Worm (Caenorhabditis elegans): ENCODE measurements around the gene Y57G7A.3.

Gene Y57G7A.3

ce11 chrII:1246855-1247259 lies 38.7 kb upstream of the Y57G7A.3 start (continued):
- TF ChIP-seq jun-1 (tag; optimal IDR thresholded peaks at IDR 0.05) (peak; percentile 39), nhr-41 (GFP tag; IDR thresholded peaks at IDR 0.05) (peak; percentile 86), Y5F2A.4 (GFP tag; optimal IDR thresholded peaks at IDR 0.05) (no peak), nhr-76 (tag; optimal IDR thresholded peaks at IDR 0.05) (no peak), pqm-1 (tag; optimal IDR thresholded peaks at IDR 0.05) (no peak), F37D6.2 (tag; optimal IDR thresholded peaks at IDR 0.05) (peak; percentile 43), Y75B8A.6 (GFP tag; IDR thresholded peaks at IDR 0.05) (no peak), T26A8.4 (GFP tag; IDR thresholded peaks at IDR 0.05) (peak; percentile 95), Y48G9A.11 (GFP tag; IDR thresholded peaks at IDR 0.05) (no peak), nhr-111 (GFP tag; optimal IDR thresholded peaks at IDR 0.05) (no peak), skn-1 (tag; optimal IDR thresholded peaks at IDR 0.05) (no peak), ctbp-1 (GFP tag; IDR thresholded peaks at IDR 0.05) (peak; percentile 83), rbr-2 (tag; optimal IDR thresholded peaks at IDR 0.05) (peak; percentile 80)

DNA sequence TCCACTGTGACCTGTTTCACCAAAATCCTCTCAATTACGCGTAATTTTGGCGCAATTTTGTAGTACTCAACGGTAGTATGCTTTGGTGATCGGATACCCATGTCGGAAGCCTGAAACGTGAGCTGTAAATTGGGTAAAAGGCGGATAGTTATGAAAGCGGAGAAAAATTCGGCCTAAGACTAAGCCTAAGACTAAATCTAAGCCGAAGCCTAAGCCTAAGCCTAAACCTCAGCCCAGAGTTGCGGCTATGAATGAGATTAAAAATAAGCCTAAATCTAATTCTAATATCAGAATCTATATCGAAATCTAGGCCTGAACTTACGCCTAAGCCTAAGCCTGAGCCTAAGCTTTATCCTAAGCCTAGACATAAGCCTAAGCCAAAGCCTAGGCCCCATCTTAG lies 33.3 kb upstream of the Y57G7A.3 start, which contains the start of gene lin-42:
Gene lin-42, minus strand, starts transcription at position 101 of the 400 bp plus-strand sequence.
- TF ChIP-seq snpc-1.2 (GFP tag; IDR thresholded peaks at IDR 0.05): no peak
- no peak for TF ChIP-seq ctbp-1 (GFP tag; IDR thresholded peaks at IDR 0.05)
- TF ChIP-seq spr-3 (GFP tag; optimal IDR thresholded peaks at IDR 0.05): no peak
- TF ChIP-seq tag-97 (GFP tag; IDR thresholded peaks at IDR 0.05): no peak
- TF ChIP-seq hlh-11 (tag; optimal IDR thresholded peaks at IDR 0.05): no peak
- no peak for TF ChIP-seq pqm-1 (tag; optimal IDR thresholded peaks at IDR 0.05)
- TF ChIP-seq F44E2.7 (GFP tag; IDR thresholded peaks at IDR 0.05): no peak
- no peak for TF ChIP-seq pha-4 (GFP tag; IDR thresholded peaks at IDR 0.05)
- no peak for TF ChIP-seq pha-4 (tag; optimal IDR thresholded peaks at IDR 0.05)
- TF ChIP-seq nhr-77 (tag; optimal IDR thresholded peaks at IDR 0.05): no peak
- no peak for TF ChIP-seq F26F4.8 (GFP tag; conservative IDR thresholded peaks at IDR 0.05)
- TF ChIP-seq egl-27 (tag; optimal IDR thresholded peaks at IDR 0.05): no peak

ce11 chrII:1255637-1256036 lies 29.9 kb upstream of the Y57G7A.3 start, which contains the start of gene clec-119:
Gene clec-119 (plus strand): TSS chrII:1255937.
- TF ChIP-seq rbr-2 (tag; optimal IDR thresholded peaks at IDR 0.05) (no peak), nhr-48 (tag; optimal IDR thresholded peaks at IDR 0.05) (no peak)

DNA sequence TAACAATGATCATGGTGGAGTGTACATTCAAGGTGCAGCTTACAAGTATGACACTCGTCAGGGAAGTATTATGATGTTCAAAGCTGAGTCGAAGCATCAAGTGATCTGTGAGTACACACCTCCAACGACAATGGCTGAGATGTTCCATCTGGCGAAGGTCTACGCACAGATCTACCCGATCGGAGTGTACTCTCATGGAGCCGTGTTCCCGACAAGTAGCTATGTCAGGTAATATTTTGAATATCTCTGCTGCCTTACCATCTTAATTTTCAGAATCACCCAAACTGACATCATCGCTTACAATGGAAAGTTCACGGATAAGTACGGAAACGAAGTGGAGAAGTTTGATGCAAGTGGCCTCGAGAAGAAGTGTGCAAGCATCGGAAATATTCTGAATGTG lies 28.8 kb upstream of the Y57G7A.3 start:
- TF ChIP-seq unc-62 (GFP tag; optimal IDR thresholded peaks at IDR 0.05 in 1 of 2) (peak in 1 of 2 experiments; percentile 93), unc-62 (tag; optimal IDR thresholded peaks at IDR 0.05) (no peak), hmg-1.1 (GFP tag; IDR thresholded peaks at IDR 0.05) (no peak)

- TF ChIP-seq vab-7 (GFP tag; IDR thresholded peaks at IDR 0.05): no peak
- no peak for TF ChIP-seq ces-1 (GFP tag; optimal IDR thresholded peaks at IDR 0.05)
These were observed 26.9 kb upstream of the Y57G7A.3 start, which contains the start of gene clpr-2 for ce11 chrII:1258634-1259033. Gene clpr-2 (plus strand): TSS chrII:1258934.

- TF ChIP-seq mep-1 (tag; optimal IDR thresholded peaks at IDR 0.05) (no peak), nhr-41 (GFP tag; IDR thresholded peaks at IDR 0.05) (no peak), daf-16 (GFP tag; optimal IDR thresholded peaks at IDR 0.05) (no peak), daf-16 (tag; optimal IDR thresholded peaks at IDR 0.05) (no peak), duxl-1 (tag; optimal IDR thresholded peaks at IDR 0.05; ENCODE audit: poor library complexity) (no peak), php-3 (GFP tag; IDR thresholded peaks at IDR 0.05) (no peak), nhr-111 (GFP tag; optimal IDR thresholded peaks at IDR 0.05) (no peak), T20F7.1 (GFP tag; optimal IDR thresholded peaks at IDR 0.05) (no peak), madf-9 (GFP tag; conservative IDR thresholded peaks at IDR 0.05) (no peak), fos-1 (tag; optimal IDR thresholded peaks at IDR 0.05) (no peak), madf-5 (GFP tag; IDR thresholded peaks at IDR 0.05) (no peak), lin-13 (GFP tag; optimal IDR thresholded peaks at IDR 0.05) (no peak), zip-11 (GFP tag; IDR thresholded peaks at IDR 0.05) (no peak), F37D6.2 (tag; optimal IDR thresholded peaks at IDR 0.05) (no peak), unc-62 (GFP tag; optimal IDR thresholded peaks at IDR 0.05 in 1 of 2) (no peak), unc-62 (tag; optimal IDR thresholded peaks at IDR 0.05) (no peak), Y5F2A.4 (GFP tag; optimal IDR thresholded peaks at IDR 0.05) (no peak)
These were observed 18.8 kb upstream of the Y57G7A.3 start, which contains the start of gene oac-30 for ce11 chrII:1266790-1267189. Gene oac-30 (minus strand): TSS chrII:1266890.

Data from whole organism, L4 larva.